Fruit fly (Drosophila melanogaster) whole organism, adult: ENCODE data around the gene CG14882.
A peak's percentile ranks its signal among the peaks of the same experiment; 100 is the strongest.

Experiments used
- CG11617 ChIP-seq: fragments of 200-800 bp; sonication (Bioruptor generic); optimal IDR thresholded peaks from 2 replicates; lab custom pipeline; 2017; ENCODE audit warnings: mild to moderate bottlenecking, missing biosample characterization, missing genetic modification reagents, missing genetic modification characterization
- CG12768 ChIP-seq: fragments of 200-800 bp; sonication (Bioruptor generic); optimal IDR thresholded peaks from 2 replicates; lab custom pipeline; 2017; ENCODE audit warnings: missing biosample characterization, missing genetic modification characterization, mild to moderate bottlenecking, moderate library complexity, missing genetic modification reagents
- CG14711 ChIP-seq: fragments of 200-800 bp; sonication (Bioruptor generic); optimal IDR thresholded peaks from 2 replicates; lab custom pipeline; 2018; ENCODE audit warnings: missing biosample characterization, mild to moderate bottlenecking, missing genetic modification characterization, moderate library complexity
- CG33017 ChIP-seq: fragments of 200-800 bp; sonication (Bioruptor generic); optimal IDR thresholded peaks from 2 replicates; lab custom pipeline; 2018; ENCODE audit warnings: missing biosample characterization, mild to moderate bottlenecking, missing genetic modification characterization, moderate library complexity
- CG7045 ChIP-seq: fragments of 200-800 bp; sonication (Bioruptor generic); optimal IDR thresholded peaks from 2 replicates; lab custom pipeline; 2017; ENCODE audit warnings: missing biosample characterization, mild to moderate bottlenecking, missing genetic modification characterization
- CG7101 ChIP-seq: fragments of 200-800 bp; sonication (Bioruptor generic); optimal IDR thresholded peaks from 2 replicates; lab custom pipeline; 2018; ENCODE audit warnings: missing biosample characterization, mild to moderate bottlenecking, missing genetic modification characterization, moderate library complexity
- Crg-1 ChIP-seq: fragments of 200-800 bp; sonication (Bioruptor generic); optimal IDR thresholded peaks from 2 replicates; lab custom pipeline; 2016; ENCODE audit warnings: missing biosample characterization, missing genetic modification characterization
- Hr96 ChIP-seq: fragments of 200-800 bp; sonication (Bioruptor generic); optimal IDR thresholded peaks from 2 replicates; lab custom pipeline; 2016; ENCODE audit warnings: missing biosample characterization, missing genetic modification characterization
- Mnt ChIP-seq: fragments of 200-800 bp; sonication (Bioruptor generic); optimal IDR thresholded peaks from 2 replicates; lab custom pipeline; 2016; ENCODE audit warnings: missing biosample characterization, mild to moderate bottlenecking, missing genetic modification characterization
- bab1 ChIP-seq: fragments of 200-800 bp; sonication (Bioruptor generic); optimal IDR thresholded peaks from 3 replicates; lab custom pipeline; 2019; ENCODE audit warnings: missing biosample characterization, mild to moderate bottlenecking, missing genetic modification characterization, moderate library complexity
- cic ChIP-seq: fragments of 200-800 bp; sonication (Bioruptor generic); optimal IDR thresholded peaks from 2 replicates; lab custom pipeline; 2017; ENCODE audit warnings: missing biosample characterization, mild to moderate bottlenecking, missing genetic modification characterization, moderate library complexity
- kay ChIP-seq: fragments of 200-800 bp; sonication (Bioruptor generic); peaks from one replicate; lab custom pipeline; 2016; ENCODE audit warnings: missing biosample characterization, missing genetic modification characterization, borderline replicate concordance
- tj ChIP-seq: fragments of 200-800 bp; sonication (Bioruptor generic); optimal IDR thresholded peaks from 3 replicates; lab custom pipeline; 2017; ENCODE audit warnings: missing biosample characterization, mild to moderate bottlenecking, missing genetic modification characterization, moderate library complexity

- TF ChIP-seq Hr96 (GFP tag; lab: Kevin White, UChicago) (no peak), Mnt (GFP tag; lab: Kevin White, UChicago) (peak; percentile 11), CG11617 (GFP tag; lab: Kevin White, UChicago) (peak; percentile 24), CG14711 (tag; lab: Kevin White, UChicago) (peak; percentile 52), cic (GFP tag; lab: Kevin White, UChicago) (no peak), Crg-1 (no peak), kay (GFP tag; lab: Kevin White, UChicago) (no peak), tj (GFP tag; lab: Kevin White, UChicago) (no peak), CG7101 (tag; lab: Kevin White, UChicago) (peak; percentile 17), CG33017 (no peak), CG12768 (GFP tag; lab: Kevin White, UChicago) (no peak), CG7045 (no peak), bab1 (peak; percentile 83)
These were observed 1.6 kb upstream of the CG14882 start, which contains the start of gene ema for dm6 chr3R:16441367-16441923.
